Fruit fly (Drosophila melanogaster) whole organism, embryonic: Measurements from ENCODE around the gene Ugt36F1.

Experiments
- Blimp-1 ChIP-seq: fragments of 200-800 bp; sonication (Bioruptor generic); optimal IDR thresholded peaks from 3 replicates; lab custom pipeline; 2018; ENCODE audit warnings: missing biosample characterization, missing genetic modification characterization, mild to moderate bottlenecking, moderate library complexity, missing genetic modification reagents
- CG1024 ChIP-seq: fragments of 200-800 bp; sonication (Bioruptor generic); IDR thresholded peaks from 2 replicates; pipeline ENCODE4 v1.3.6; 2022; ENCODE audit warnings: missing biosample characterization, missing genetic modification characterization
- CG10321 ChIP-seq: fragments of 200-800 bp; sonication (Bioruptor generic); IDR thresholded peaks from 2 replicates; pipeline ENCODE4 v1.3.6; 2022; ENCODE audit warnings: missing biosample characterization, missing genetic modification characterization
- CG11456 ChIP-seq: fragments of 200-800 bp; sonication (Bioruptor generic); IDR thresholded peaks from 3 replicates; pipeline ENCODE4 v1.3.6; 2022; ENCODE audit warnings: missing biosample characterization, missing genetic modification characterization
- CG11504 ChIP-seq: fragments of 200-800 bp; sonication (Bioruptor generic); optimal IDR thresholded peaks from 3 replicates; lab custom pipeline; 2019; ENCODE audit warnings: missing biosample characterization, mild to moderate bottlenecking, missing genetic modification characterization, moderate library complexity
- CG12219 ChIP-seq: fragments of 200-800 bp; sonication (Bioruptor generic); optimal IDR thresholded peaks from 3 replicates; lab custom pipeline; 2018; ENCODE audit warnings: missing biosample characterization, mild to moderate bottlenecking, missing genetic modification characterization
- CG14667 ChIP-seq: fragments of 200-800 bp; sonication (Bioruptor generic); IDR thresholded peaks from 2 replicates; pipeline ENCODE4 v1.3.6; 2022; ENCODE audit warnings: missing biosample characterization, missing genetic modification characterization
- CG15011 ChIP-seq: fragments of 200-800 bp; sonication (Bioruptor generic); optimal IDR thresholded peaks from 3 replicates; lab custom pipeline; 2018; ENCODE audit warnings: missing biosample characterization, mild to moderate bottlenecking, missing genetic modification characterization
- CG16779 ChIP-seq: fragments of 200-800 bp; sonication (Bioruptor generic); IDR thresholded peaks from 2 replicates; pipeline ENCODE4 v1.3.6; 2022; ENCODE audit warnings: missing biosample characterization, missing genetic modification characterization
- CG17359 ChIP-seq: fragments of 200-800 bp; sonication (Bioruptor generic); optimal IDR thresholded peaks from 3 replicates; lab custom pipeline; 2018; ENCODE audit warnings: missing biosample characterization, mild to moderate bottlenecking, missing genetic modification characterization, moderate library complexity
- CG18764 ChIP-seq: fragments of 200-800 bp; sonication (Bioruptor generic); optimal IDR thresholded peaks from 3 replicates; lab custom pipeline; 2016; ENCODE audit warnings: missing biosample characterization, missing genetic modification characterization
- CG2202 ChIP-seq: fragments of 200-800 bp; sonication (Bioruptor generic); optimal IDR thresholded peaks from 2 replicates; lab custom pipeline; 2018; ENCODE audit warnings: missing biosample characterization, mild to moderate bottlenecking, missing genetic modification characterization
- CG34422 ChIP-seq: fragments of 200-800 bp; sonication (Bioruptor generic); IDR thresholded peaks from 3 replicates; pipeline ENCODE4 v1.3.6; 2022; ENCODE audit warnings: missing biosample characterization, missing genetic modification characterization
- CG3847 ChIP-seq: fragments of 200-800 bp; sonication (Bioruptor generic); IDR thresholded peaks from 2 replicates; pipeline ENCODE4 v1.3.6; 2022; ENCODE audit warnings: missing biosample characterization, missing genetic modification characterization
- CG42726 ChIP-seq: fragments of 200-800 bp; sonication (Bioruptor generic); IDR thresholded peaks from 2 replicates; pipeline ENCODE4 v1.3.6; 2022; ENCODE audit warnings: missing biosample characterization, missing genetic modification characterization; ENCODE audit not compliant: partially characterized antibody
- CG43689 ChIP-seq: fragments of 200-800 bp; sonication (Bioruptor generic); IDR thresholded peaks from 2 replicates; pipeline ENCODE4 v1.3.6; 2022; ENCODE audit warnings: missing biosample characterization, missing genetic modification characterization
- CG8359 ChIP-seq: fragments of 200-800 bp; sonication (Bioruptor generic); optimal IDR thresholded peaks from 2 replicates; lab custom pipeline; 2017; ENCODE audit warnings: missing biosample characterization, mild to moderate bottlenecking, missing genetic modification characterization, borderline replicate concordance
- CG8924 ChIP-seq: fragments of 200-800 bp; optimal IDR thresholded peaks from 3 replicates; lab custom pipeline; 2019; ENCODE audit warnings: missing biosample characterization, mild to moderate bottlenecking, missing genetic modification characterization, moderate library complexity
- Dip3 ChIP-seq: fragments of 200-800 bp; sonication (Bioruptor generic); optimal IDR thresholded peaks from 3 replicates; lab custom pipeline; 2016; ENCODE audit warnings: missing biosample characterization, missing genetic modification characterization
- ERR ChIP-seq: fragments of 200-800 bp; sonication (Bioruptor generic); optimal IDR thresholded peaks from 2 replicates; lab custom pipeline; 2016; ENCODE audit warnings: missing biosample characterization, missing genetic modification characterization
- HLH4C ChIP-seq: fragments of 200-800 bp; sonication (Bioruptor generic); IDR thresholded peaks from 3 replicates; pipeline ENCODE4 v1.3.6; 2022; ENCODE audit warnings: missing biosample characterization, missing genetic modification characterization; ENCODE audit not compliant: partially characterized antibody
- Lhr ChIP-seq: fragments of 200-800 bp; sonication (Bioruptor generic); optimal IDR thresholded peaks from 3 replicates; lab custom pipeline; 2017; ENCODE audit warnings: mild to moderate bottlenecking, missing biosample characterization, missing genetic modification reagents, missing genetic modification characterization
- MTF-1 ChIP-seq: fragments of 200-800 bp; sonication (Bioruptor generic); optimal IDR thresholded peaks from 2 replicates; lab custom pipeline; 2018; ENCODE audit warnings: missing biosample characterization, mild to moderate bottlenecking, missing genetic modification characterization, borderline replicate concordance
- NC2α ChIP-seq: fragments of 200-800 bp; sonication (Bioruptor generic); optimal IDR thresholded peaks from 2 replicates; lab custom pipeline; 2016; ENCODE audit warnings: missing biosample characterization, missing genetic modification characterization
- NK7.1 ChIP-seq: fragments of 200-800 bp; sonication (Bioruptor generic); optimal IDR thresholded peaks from 3 replicates; lab custom pipeline; 2016; ENCODE audit warnings: missing biosample characterization, missing genetic modification characterization
- Ravus ChIP-seq: fragments of 200-800 bp; sonication (Bioruptor generic); IDR thresholded peaks from 2 replicates; pipeline ENCODE4 v1.3.6; 2022; ENCODE audit warnings: missing biosample characterization, missing genetic modification characterization
- Spps ChIP-seq: fragments of 200-800 bp; sonication (Bioruptor generic); optimal IDR thresholded peaks from 2 replicates; lab custom pipeline; 2018; ENCODE audit warnings: missing biosample characterization, mild to moderate bottlenecking, missing genetic modification characterization
- Ssrp ChIP-seq: fragments of 200-800 bp; sonication (Bioruptor generic); optimal IDR thresholded peaks from 2 replicates; lab custom pipeline; 2018; ENCODE audit warnings: missing biosample characterization, mild to moderate bottlenecking, missing genetic modification characterization, moderate library complexity
- Taf1 ChIP-seq: fragments of 200-800 bp; sonication (Bioruptor generic); IDR thresholded peaks from 2 replicates; pipeline ENCODE4 v1.3.6; 2022; ENCODE audit warnings: missing biosample characterization, missing genetic modification characterization
- YL-1 ChIP-seq: fragments of 200-800 bp; sonication (Bioruptor generic); optimal IDR thresholded peaks from 3 replicates; lab custom pipeline; 2017; ENCODE audit warnings: missing biosample characterization, mild to moderate bottlenecking, missing genetic modification characterization
- az2 ChIP-seq: fragments of 200-800 bp; sonication (Bioruptor generic); optimal IDR thresholded peaks from 3 replicates; lab custom pipeline; 2016; ENCODE audit warnings: missing biosample characterization, missing genetic modification characterization
- cwo ChIP-seq: fragments of 200-800 bp; sonication (Bioruptor generic); optimal IDR thresholded peaks from 3 replicates; lab custom pipeline; 2017; ENCODE audit warnings: missing biosample characterization, missing genetic modification characterization, mild to moderate bottlenecking, moderate library complexity, missing genetic modification reagents
- emc ChIP-seq: fragments of 200-800 bp; sonication (Bioruptor generic); optimal IDR thresholded peaks from 2 replicates; lab custom pipeline; 2016; ENCODE audit warnings: missing biosample characterization, missing genetic modification characterization
- fd3F ChIP-seq: fragments of 200-800 bp; sonication (Bioruptor generic); optimal IDR thresholded peaks from 2 replicates; lab custom pipeline; 2018; ENCODE audit warnings: missing biosample characterization, mild to moderate bottlenecking, missing genetic modification characterization, moderate library complexity
- gcm ChIP-seq: fragments of 200-800 bp; sonication (Bioruptor generic); optimal IDR thresholded peaks from 2 replicates; lab custom pipeline; 2019; ENCODE audit warnings: missing biosample characterization, mild to moderate bottlenecking, missing genetic modification characterization, moderate library complexity
- grn ChIP-seq: fragments of 200-800 bp; sonication (Bioruptor generic); optimal IDR thresholded peaks from 3 replicates; lab custom pipeline; 2017; ENCODE audit warnings: missing biosample characterization, missing genetic modification characterization
- ham ChIP-seq: fragments of 200-800 bp; sonication (Bioruptor generic); IDR thresholded peaks from 2 replicates; pipeline ENCODE4 v1.3.6; 2022; ENCODE audit warnings: missing biosample characterization, missing genetic modification characterization
- hb ChIP-seq: fragments of 200-800 bp; sonication (Bioruptor generic); IDR thresholded peaks from 3 replicates; pipeline ENCODE4 v1.3.6; 2022; ENCODE audit warnings: missing biosample characterization, missing genetic modification characterization; ENCODE audit not compliant: partially characterized antibody
- jigr1 ChIP-seq: fragments of 200-800 bp; sonication (Bioruptor generic); IDR thresholded peaks from 3 replicates; pipeline ENCODE4 v1.3.6; 2022; ENCODE audit warnings: missing biosample characterization, missing genetic modification characterization
- kni ChIP-seq: fragments of 200-800 bp; sonication (Bioruptor generic); optimal IDR thresholded peaks from 3 replicates; lab custom pipeline; 2017; ENCODE audit warnings: mild to moderate bottlenecking, missing biosample characterization, missing genetic modification reagents, missing genetic modification characterization
- maf-S ChIP-seq: fragments of 200-800 bp; sonication (Bioruptor generic); optimal IDR thresholded peaks from 2 replicates; lab custom pipeline; 2016; ENCODE audit warnings: missing biosample characterization, missing genetic modification characterization
- pho ChIP-seq: fragments of 200-800 bp; sonication (Bioruptor generic); optimal IDR thresholded peaks from 2 replicates; lab custom pipeline; 2016; ENCODE audit warnings: missing biosample characterization, missing genetic modification characterization
- psq ChIP-seq: fragments of 200-800 bp; sonication (Bioruptor generic); optimal IDR thresholded peaks from 2 replicates; lab custom pipeline; 2017; ENCODE audit warnings: missing biosample characterization, missing genetic modification characterization
- sima ChIP-seq: fragments of 200-800 bp; sonication (Bioruptor generic); optimal IDR thresholded peaks from 2 replicates; lab custom pipeline; 2016; ENCODE audit warnings: missing biosample characterization, missing genetic modification characterization
- slou ChIP-seq: fragments of 200-800 bp; sonication (Bioruptor generic); optimal IDR thresholded peaks from 3 replicates; lab custom pipeline; 2016; ENCODE audit warnings: missing biosample characterization, missing genetic modification characterization
- slp2 ChIP-seq: fragments of 200-800 bp; sonication (Bioruptor generic); optimal IDR thresholded peaks from 2 replicates; lab custom pipeline; 2016; ENCODE audit warnings: missing biosample characterization, missing genetic modification characterization
- tap ChIP-seq: fragments of 200-800 bp; optimal IDR thresholded peaks from 3 replicates; lab custom pipeline; 2019; ENCODE audit warnings: missing biosample characterization, mild to moderate bottlenecking, missing genetic modification characterization, moderate library complexity
- tx ChIP-seq: fragments of 200-800 bp; sonication (Bioruptor generic); optimal IDR thresholded peaks from 2 replicates; lab custom pipeline; 2016; ENCODE audit warnings: missing biosample characterization, missing genetic modification characterization
- usp ChIP-seq: fragments of >200 bp; optimal IDR thresholded peaks from 2 replicates; lab custom pipeline; 2017; ENCODE audit warnings: missing biosample characterization, missing genetic modification characterization
- zen ChIP-seq: fragments of 200-800 bp; sonication (Bioruptor generic); optimal IDR thresholded peaks from 3 replicates; lab custom pipeline; 2018; ENCODE audit warnings: missing biosample characterization, mild to moderate bottlenecking, missing genetic modification characterization, moderate library complexity

Ugt36F1 gene

DNA sequence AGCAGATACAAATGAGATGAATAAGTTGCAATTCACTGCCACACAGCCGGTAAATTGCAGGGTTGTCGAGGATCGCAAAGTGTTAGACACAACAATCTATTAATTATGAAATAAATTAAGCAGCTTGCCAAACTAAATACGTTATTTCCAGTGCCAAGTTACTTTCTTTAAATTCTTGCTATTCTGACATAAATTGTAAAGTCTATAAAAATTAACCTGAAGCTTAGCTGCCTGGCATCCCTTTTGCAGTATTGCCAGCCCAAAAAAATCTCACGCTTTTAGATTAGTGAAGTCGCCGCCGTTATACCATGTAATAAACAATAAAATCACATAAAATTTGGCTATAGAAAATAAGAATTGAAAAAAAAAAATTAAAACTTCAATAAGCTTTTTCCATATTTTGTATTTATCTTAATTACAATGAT, 38.5 kb downstream of the Ugt36F1 start (continued):
- TF ChIP-seq CG8359 (GFP tag; lab: Kevin White, UChicago) (peak; percentile 68), CG34422 (GFP tag; lab: Robert Waterston, UW) (peak; percentile 93), CG2202 (tag; lab: Kevin White, UChicago) (peak; percentile 78), tx (GFP tag; lab: Kevin White, UChicago) (peak; percentile 82), kni (GFP tag; lab: Kevin White, UChicago) (peak; percentile 52), gcm (GFP tag; lab: Kevin White, UChicago) (peak; percentile 89), grn (GFP tag; lab: Kevin White, UChicago) (peak; percentile 8), CG10321 (GFP tag; lab: Robert Waterston, UW) (peak; percentile 68), CG8924 (tag; lab: Kevin White, UChicago) (peak; percentile 92), CG12219 (GFP tag; lab: Kevin White, UChicago) (peak; percentile 87), tap (tag; lab: Kevin White, UChicago) (peak; percentile 92), CG16779 (GFP tag; lab: Robert Waterston, UW) (peak; percentile 87), CG14667 (GFP tag; lab: Robert Waterston, UW) (peak; percentile 87), sima (peak; percentile 4), CG11456 (GFP tag; lab: Robert Waterston, UW) (peak; percentile 92), emc (GFP tag; lab: Kevin White, UChicago) (peak; percentile 38), CG18764 (peak; percentile 90), usp (GFP tag; lab: Kevin White, UChicago) (no peak), az2 (peak; percentile 92), CG42726 (GFP tag; lab: Robert Waterston, UW) (no peak), YL-1 (peak; percentile 59), slou (GFP tag; lab: Kevin White, UChicago) (peak; percentile 63), CG15011 (GFP tag; lab: Kevin White, UChicago) (peak; percentile 83), MTF-1 (GFP tag; lab: Kevin White, UChicago) (peak; percentile 80), HLH4C (no peak; the same call in 2 of the 3 replicates), Dip3 (GFP tag; lab: Kevin White, UChicago) (peak; percentile 92), Ravus (GFP tag; lab: Robert Waterston, UW) (peak; percentile 69), pho (peak; percentile 92), CG11504 (peak; percentile 93), jigr1 (peak; percentile 55; the same call in 2 of the 3 replicates), CG1024 (GFP tag; lab: Robert Waterston, UW) (peak; percentile 81), cwo (peak; percentile 80), hb (GFP tag; lab: Robert Waterston, UW) (no peak), psq (peak; percentile 74), CG43689 (GFP tag; lab: Robert Waterston, UW) (peak; percentile 87), Blimp-1 (peak; percentile 88), ERR (GFP tag; lab: Kevin White, UChicago) (peak; percentile 54), CG3847 (GFP tag; lab: Robert Waterston, UW) (peak; percentile 91), NK7.1 (peak; percentile 68), maf-S (peak; percentile 89), Ssrp (peak; percentile 91), Taf1 (GFP tag; lab: Robert Waterston, UW) (peak; percentile 81), Lhr (GFP tag; lab: Kevin White, UChicago) (peak; percentile 74), NC2α (peak; percentile 75), ham (GFP tag; lab: Robert Waterston, UW) (0 out of 2 replicates have a peak, but pooled peaks have one; percentile 41), zen (tag; lab: Kevin White, UChicago) (peak; percentile 82), fd3F (GFP tag; lab: Kevin White, UChicago) (peak; percentile 91), CG17359 (peak; percentile 92), Spps (tag; lab: Kevin White, UChicago) (peak; percentile 81), slp2 (GFP tag; lab: Kevin White, UChicago) (peak; percentile 75)
